Worm (Caenorhabditis elegans) whole organism, mixed stage, embryonic: ENCODE data around the gene tni-1.
A peak's percentile ranks its signal among the peaks of the same experiment; 100 is the strongest.

Experiments
- M03D4.4 ChIP-seq: sonication (generic microtip); optimal IDR thresholded peaks from 2 replicates; lab custom pipeline; 2017; ENCODE audit warnings: mild to moderate bottlenecking, missing genetic modification characterization, missing compliant biosample characterization
- blmp-1 ChIP-seq: fragments of 150-350 bp; optimal IDR thresholded peaks from 2 replicates; lab custom pipeline; 2014; ENCODE audit warnings: missing biosample characterization, missing genetic modification characterization
- ceh-43 ChIP-seq: fragments of 200-800 bp; sonication (Bioruptor generic); optimal IDR thresholded peaks from 2 replicates; lab custom pipeline; 2018; ENCODE audit warnings: mild to moderate bottlenecking, missing genetic modification characterization, moderate library complexity, missing compliant biosample characterization
- ceh-83 ChIP-seq: fragments of 200-800 bp; sonication (Bioruptor generic); optimal IDR thresholded peaks from 2 replicates; lab custom pipeline; 2018; ENCODE audit warnings: mild to moderate bottlenecking, missing genetic modification characterization, missing compliant biosample characterization
- ces-1 ChIP-seq: fragments of 150-350 bp; optimal IDR thresholded peaks from 2 replicates; lab custom pipeline; 2014; ENCODE audit warnings: missing biosample characterization, missing genetic modification reagents, missing genetic modification characterization
- drap-1 ChIP-seq: fragments of 200-800 bp; sonication (Bioruptor generic); optimal IDR thresholded peaks from 3 replicates; lab custom pipeline; 2018; ENCODE audit warnings: mild to moderate bottlenecking, missing genetic modification characterization, missing compliant biosample characterization
- elt-1 ChIP-seq: sonication (generic microtip); optimal IDR thresholded peaks from 2 replicates; lab custom pipeline; 2017; ENCODE audit warnings: missing genetic modification characterization, mild to moderate bottlenecking, missing compliant biosample characterization, antibody characterized with exemption, moderate library complexity, borderline replicate concordance; ENCODE audit not compliant: insufficient read depth
- elt-3 ChIP-seq: fragments of 150-350 bp; optimal IDR thresholded peaks from 2 replicates; lab custom pipeline; 2014; ENCODE audit warnings: missing biosample characterization, missing genetic modification characterization
- flh-1 ChIP-seq: fragments of 200-800 bp; sonication (Bioruptor generic); optimal IDR thresholded peaks from 2 replicates; lab custom pipeline; 2018; ENCODE audit warnings: mild to moderate bottlenecking, missing genetic modification characterization, moderate library complexity, missing compliant biosample characterization
- ham-2 ChIP-seq: fragments of 200-800 bp; sonication (Bioruptor generic); optimal IDR thresholded peaks from 2 replicates; lab custom pipeline; 2018; ENCODE audit warnings: mild to moderate bottlenecking, missing genetic modification characterization, missing compliant biosample characterization
- hlh-1 ChIP-seq: fragments of 150-350 bp; optimal IDR thresholded peaks from 2 replicates; lab custom pipeline; 2014; ENCODE audit warnings: missing biosample characterization, missing genetic modification reagents, missing genetic modification characterization
- lin-32 ChIP-seq: fragments of 200-800 bp; sonication (Bioruptor generic); optimal IDR thresholded peaks from 2 replicates; lab custom pipeline; 2018; ENCODE audit warnings: mild to moderate bottlenecking, missing genetic modification characterization, missing compliant biosample characterization
- mab-5 ChIP-seq: fragments of 150-350 bp; optimal IDR thresholded peaks from 2 replicates; lab custom pipeline; 2014; ENCODE audit warnings: missing biosample characterization, missing genetic modification characterization
- mep-1 ChIP-seq: fragments of 150-350 bp; optimal IDR thresholded peaks from 2 replicates; lab custom pipeline; 2017; ENCODE audit warnings: missing biosample characterization, missing genetic modification reagents, missing genetic modification characterization, inconsistent platforms
- mls-2 ChIP-seq: sonication (generic microtip); optimal IDR thresholded peaks from 2 replicates; lab custom pipeline; 2016; ENCODE audit warnings: mild to moderate bottlenecking, missing genetic modification characterization, moderate library complexity, missing compliant biosample characterization
- nhr-12 ChIP-seq: fragments of 150-350 bp; optimal IDR thresholded peaks from 2 replicates; lab custom pipeline; 2014; ENCODE audit warnings: missing biosample characterization, missing genetic modification characterization
- nhr-2 ChIP-seq: fragments of 150-350 bp; optimal IDR thresholded peaks from 2 replicates; lab custom pipeline; 2014; ENCODE audit warnings: missing biosample characterization, missing genetic modification characterization
- nhr-237 ChIP-seq: fragments of 150-350 bp; optimal IDR thresholded peaks from 2 replicates; lab custom pipeline; 2014; ENCODE audit warnings: missing biosample characterization, missing genetic modification characterization
- nhr-28 ChIP-seq: fragments of 150-350 bp; optimal IDR thresholded peaks from 2 replicates; lab custom pipeline; 2014; ENCODE audit warnings: missing biosample characterization, missing genetic modification characterization
- nhr-76 ChIP-seq: sonication (generic microtip); optimal IDR thresholded peaks from 2 replicates; lab custom pipeline; 2017; ENCODE audit warnings: missing biosample characterization, missing genetic modification characterization
- pha-4 ChIP-seq: fragments of 150-350 bp; optimal IDR thresholded peaks from 2 replicates; lab custom pipeline; 2018; ENCODE audit warnings: missing biosample characterization, missing genetic modification reagents, missing genetic modification characterization
- sem-2 ChIP-seq: fragments of 200-800 bp; sonication (Bioruptor generic); optimal IDR thresholded peaks from 2 replicates; lab custom pipeline; 2018; ENCODE audit warnings: mild to moderate bottlenecking, missing genetic modification characterization, missing compliant biosample characterization
- snpc-4 ChIP-seq: fragments of 150-350 bp; optimal IDR thresholded peaks from 2 replicates; lab custom pipeline; 2014; ENCODE audit warnings: missing biosample characterization, missing genetic modification characterization
- tbx-8 ChIP-seq: fragments of 200-800 bp; sonication (Bioruptor generic); optimal IDR thresholded peaks from 2 replicates; lab custom pipeline; 2018; ENCODE audit warnings: mild to moderate bottlenecking, missing genetic modification characterization, moderate library complexity, missing compliant biosample characterization
- unc-120 ChIP-seq: sonication (generic microtip); optimal IDR thresholded peaks from 2 replicates; lab custom pipeline; 2017; ENCODE audit warnings: missing genetic modification characterization, missing compliant biosample characterization; ENCODE audit not compliant: poor library complexity, severe bottlenecking
- unc-39 ChIP-seq: fragments of 150-350 bp; optimal IDR thresholded peaks from 2 replicates; lab custom pipeline; 2014; ENCODE audit warnings: missing biosample characterization, missing genetic modification characterization
- unc-62 ChIP-seq: fragments of 150-350 bp; optimal IDR thresholded peaks from 2 replicates; lab custom pipeline; 2014; ENCODE audit warnings: missing biosample characterization, missing genetic modification reagents, missing genetic modification characterization
- zip-8 ChIP-seq: fragments of 150-350 bp; optimal IDR thresholded peaks from 2 replicates; lab custom pipeline; 2014; ENCODE audit warnings: missing biosample characterization, missing genetic modification characterization
- ztf-11 ChIP-seq: fragments of 150-350 bp; optimal IDR thresholded peaks from 2 replicates; lab custom pipeline; 2014; ENCODE audit warnings: missing biosample characterization, missing genetic modification characterization

The tni-1 gene

ce11 chrX:11405908-11406307 is 28.6 kb upstream of the tni-1 start, which contains the start of gene slo-2:
slo-2 (minus strand) TSS chrX:11405931.
- TF ChIP-seq ham-2 (no peak), unc-120 (tag; lab: Kevin White, UChicago) (no peak), ces-1 (GFP tag; lab: Kevin White, UChicago) (peak; percentile 89), blmp-1 (tag; lab: Kevin White, UChicago) (no peak), elt-1 (no peak)

- no peak for TF ChIP-seq sem-2
- no peak for TF ChIP-seq tbx-8 (GFP tag; lab: Kevin White, UChicago)
- TF ChIP-seq flh-1 (GFP tag; lab: Kevin White, UChicago): no peak
- no peak for TF ChIP-seq pha-4 (tag; lab: Kevin White, UChicago)
- no peak for TF ChIP-seq mab-5 (tag; lab: Kevin White, UChicago)
- TF ChIP-seq nhr-12 (tag; lab: Kevin White, UChicago): no peak
- TF ChIP-seq drap-1 (GFP tag; lab: Kevin White, UChicago): no peak
- no peak for TF ChIP-seq M03D4.4
- no peak for TF ChIP-seq mep-1 (tag; lab: Kevin White, UChicago)
- TF ChIP-seq elt-3: no peak
- TF ChIP-seq nhr-237 (tag; lab: Kevin White, UChicago): no peak
- TF ChIP-seq elt-1: no peak
- no peak for TF ChIP-seq ceh-43
- TF ChIP-seq ces-1 (GFP tag; lab: Kevin White, UChicago): no peak
- no peak for TF ChIP-seq hlh-1 (tag; lab: Kevin White, UChicago)
- no peak for TF ChIP-seq lin-32 (GFP tag; lab: Kevin White, UChicago)
- no peak for TF ChIP-seq ham-2
Observed at ce11 chrX:11400467-11401184, 23.4 kb upstream of the tni-1 start.

ce11 chrX:11392924-11393323 is 15.7 kb upstream of the tni-1 start, which contains the start of gene prx-12:
prx-12 (plus strand) TSS chrX:11393294.
- no peak for TF ChIP-seq lin-32 (GFP tag; lab: Kevin White, UChicago)
- no peak for TF ChIP-seq M03D4.4
- no peak for TF ChIP-seq elt-1
- no peak for TF ChIP-seq sem-2
- TF ChIP-seq unc-39 (tag; lab: Kevin White, UChicago): no peak
- no peak for TF ChIP-seq snpc-4 (tag; lab: Kevin White, UChicago)
- no peak for TF ChIP-seq mls-2 (tag; lab: Kevin White, UChicago)

ce11 chrX:11387723-11388330 is 10.6 kb upstream of the tni-1 start:
- TF ChIP-seq ces-1 (GFP tag; lab: Kevin White, UChicago) (peak; percentile 43), unc-39 (tag; lab: Kevin White, UChicago) (no peak), mep-1 (tag; lab: Kevin White, UChicago) (no peak), flh-1 (GFP tag; lab: Kevin White, UChicago) (no peak), nhr-76 (tag; lab: Kevin White, UChicago) (no peak), sem-2 (no peak), elt-3 (no peak)

ce11 chrX:11386903-11387302 is 9.6 kb upstream of the tni-1 start:
- no peak for TF ChIP-seq nhr-28 (tag; lab: Kevin White, UChicago)
- TF ChIP-seq ceh-83 (GFP tag; lab: Kevin White, UChicago): no peak
- TF ChIP-seq elt-3: no peak
- TF ChIP-seq lin-32 (GFP tag; lab: Kevin White, UChicago): no peak
- peak; percentile 99 for TF ChIP-seq ces-1 (GFP tag; lab: Kevin White, UChicago)
- TF ChIP-seq sem-2: no peak
- TF ChIP-seq unc-62 (GFP tag; lab: Kevin White, UChicago): no peak

- TF ChIP-seq zip-8 (no peak), nhr-12 (tag; lab: Kevin White, UChicago) (no peak), hlh-1 (tag; lab: Kevin White, UChicago) (no peak), lin-32 (GFP tag; lab: Kevin White, UChicago) (no peak), ceh-83 (GFP tag; lab: Kevin White, UChicago) (no peak), nhr-237 (tag; lab: Kevin White, UChicago) (no peak), sem-2 (no peak), flh-1 (GFP tag; lab: Kevin White, UChicago) (no peak), nhr-2 (tag; lab: Kevin White, UChicago) (no peak), mls-2 (tag; lab: Kevin White, UChicago) (no peak), unc-62 (GFP tag; lab: Kevin White, UChicago) (no peak), ztf-11 (tag; lab: Kevin White, UChicago) (no peak)
Observed at ce11 chrX:11385916-11386315, 8.6 kb upstream of the tni-1 start.
